Fruit fly (Drosophila melanogaster) whole organism, pupa: Measurements from ENCODE around the gene CG10064.

ENCODE experiments used
- CG10348 ChIP-seq: fragments of 200-800 bp; sonication (Bioruptor generic); IDR thresholded peaks from 2 replicates; pipeline ENCODE4 v1.3.6; 2022; ENCODE audit warnings: missing biosample characterization, missing genetic modification characterization
- CG12605 ChIP-seq: fragments of 200-800 bp; sonication (Bioruptor generic); IDR thresholded peaks from 2 replicates; pipeline ENCODE4 v1.3.6; 2022; ENCODE audit warnings: missing biosample characterization, missing genetic modification characterization
- CG15710 ChIP-seq: fragments of 200-800 bp; sonication (Bioruptor generic); optimal IDR thresholded peaks from 2 replicates; lab custom pipeline; 2018; ENCODE audit warnings: missing biosample characterization, mild to moderate bottlenecking, missing genetic modification characterization, moderate library complexity
- CG34367 ChIP-seq: fragments of 200-800 bp; sonication (Bioruptor generic); optimal IDR thresholded peaks from 2 replicates; lab custom pipeline; 2018; ENCODE audit warnings: missing biosample characterization, mild to moderate bottlenecking, missing genetic modification characterization
- CG4496 ChIP-seq: fragments of 200-800 bp; sonication (Bioruptor generic); IDR thresholded peaks from 3 replicates; pipeline ENCODE4 v1.3.6; 2022; ENCODE audit warnings: missing biosample characterization, missing genetic modification characterization
- CG8159 ChIP-seq: fragments of 200-800 bp; sonication (Bioruptor generic); optimal IDR thresholded peaks from 3 replicates; lab custom pipeline; 2018; ENCODE audit warnings: missing biosample characterization, mild to moderate bottlenecking, missing genetic modification characterization, moderate library complexity
- CG8301 ChIP-seq: fragments of 200-800 bp; sonication (Bioruptor generic); optimal IDR thresholded peaks from 2 replicates; lab custom pipeline; 2018; ENCODE audit warnings: missing biosample characterization, mild to moderate bottlenecking, missing genetic modification characterization
- CG9948 ChIP-seq: fragments of 200-800 bp; sonication (Bioruptor generic); optimal IDR thresholded peaks from 2 replicates; lab custom pipeline; 2018; ENCODE audit warnings: missing biosample characterization, mild to moderate bottlenecking, missing genetic modification characterization, moderate library complexity
- EcR ChIP-seq: fragments of 200-800 bp; sonication (Bioruptor generic); optimal IDR thresholded peaks from 3 replicates; lab custom pipeline; 2019; ENCODE audit warnings: missing biosample characterization, missing genetic modification characterization, mild to moderate bottlenecking, moderate library complexity, missing genetic modification reagents
- Pif1A ChIP-seq: fragments of 200-800 bp; sonication (Bioruptor generic); optimal IDR thresholded peaks from 3 replicates; lab custom pipeline; 2016; ENCODE audit warnings: missing biosample characterization, missing genetic modification characterization
- Snoo ChIP-seq: fragments of 200-800 bp; sonication (Bioruptor generic); optimal IDR thresholded peaks from 3 replicates; lab custom pipeline; 2017; ENCODE audit warnings: missing biosample characterization, mild to moderate bottlenecking, missing genetic modification characterization, inconsistent platforms
- rn ChIP-seq: fragments of 200-800 bp; sonication (Bioruptor generic); IDR thresholded peaks from 2 replicates; pipeline ENCODE4 v1.3.6; 2022; ENCODE audit warnings: missing biosample characterization, missing genetic modification characterization

DNA sequence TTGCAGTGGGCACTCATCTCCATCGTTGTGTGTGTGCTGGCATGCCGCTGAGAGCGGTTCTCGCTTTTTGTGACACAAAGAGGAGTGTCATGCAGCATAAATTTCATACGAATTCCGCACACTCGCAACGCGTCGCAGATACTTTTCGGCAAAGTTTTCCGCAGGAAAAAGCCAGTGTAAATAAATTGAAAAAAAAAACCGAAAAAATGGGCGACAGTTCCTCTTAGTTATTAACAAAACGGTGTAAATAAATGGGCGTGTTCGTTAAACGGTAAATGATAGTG lies 24.9 kb downstream of the CG10064 start, which contains the start of gene tow:
- TF ChIP-seq CG8301 (tag; lab: Kevin White, UChicago) (no peak), CG15710 (no peak), Pif1A (GFP tag; lab: Kevin White, UChicago) (no peak), CG4496 (GFP tag; lab: Robert Waterston, UW) (0 out of 3 replicates have a peak, but pooled peaks have one; percentile 7), CG10348 (GFP tag; lab: Robert Waterston, UW) (no peak), CG9948 (no peak), CG8159 (tag; lab: Kevin White, UChicago) (no peak), CG12605 (GFP tag; lab: Robert Waterston, UW) (no peak), EcR (GFP tag; lab: Kevin White, UChicago) (no peak), CG34367 (tag; lab: Kevin White, UChicago) (no peak), rn (GFP tag; lab: Robert Waterston, UW) (no peak), Snoo (tag; lab: Kevin White, UChicago) (no peak)
